Fruit fly (Drosophila melanogaster): ENCODE measurements around the gene rogdi.

DNA sequence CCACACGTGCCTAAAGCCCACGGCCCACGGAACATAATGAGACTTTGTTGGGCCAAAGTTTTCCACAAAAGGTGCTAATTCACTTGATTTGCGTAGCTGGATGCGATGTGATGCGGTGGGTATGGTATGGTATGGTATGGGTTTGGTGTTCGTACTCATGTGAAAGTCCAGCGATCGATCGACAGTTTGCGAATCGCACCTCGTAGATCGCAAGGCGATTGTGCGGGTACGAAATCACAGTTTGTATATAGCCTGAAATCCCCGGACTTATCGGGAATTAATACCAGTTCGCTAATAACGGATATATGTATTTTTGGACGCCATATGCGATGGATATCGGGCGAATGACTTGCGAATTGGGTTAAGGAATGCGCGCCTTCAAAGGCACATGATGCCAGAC, 41.4 kb upstream of the rogdi start:
- TF ChIP-seq Hr96 (GFP tag; optimal IDR thresholded peaks at IDR 0.05) (no peak), cnc (optimal IDR thresholded peaks at IDR 0.05) (peak in 1 of 2 experiments; percentile 19), Clk (GFP tag; optimal IDR thresholded peaks at IDR 0.05) (no peak), ovo (GFP tag; optimal IDR thresholded peaks at IDR 0.05) (no peak), bab1 (GFP tag; optimal IDR thresholded peaks at IDR 0.05) (no peak), CG33017 (tag; optimal IDR thresholded peaks at IDR 0.05) (no peak), tj (GFP tag; optimal IDR thresholded peaks at IDR 0.05) (no peak), kay (GFP tag; ENCODE audit: borderline replicate concordance) (no peak)
